Worm (Caenorhabditis elegans) whole organism, midembryonic: Measurements from ENCODE around the gene C27D9.2.

Experiments
- T22C8.4 ChIP-seq: fragments of 200-800 bp; sonication (Bioruptor generic); IDR thresholded peaks from 2 replicates; pipeline ENCODE4 v1.3.6; 2022; ENCODE audit warnings: missing genetic modification characterization, missing compliant biosample characterization
- flt-1 ChIP-seq: fragments of 200-800 bp; sonication (Bioruptor generic); IDR thresholded peaks from 2 replicates; pipeline ENCODE4 v1.3.6; 2022; ENCODE audit warnings: missing genetic modification characterization, missing compliant biosample characterization
- klf-2 ChIP-seq: fragments of 200-800 bp; sonication (Bioruptor generic); conservative IDR thresholded peaks from 2 replicates; pipeline ENCODE4 v1.3.6; 2022; ENCODE audit warnings: missing genetic modification reagents, missing genetic modification characterization, missing compliant biosample characterization
- med-1 ChIP-seq: sonication (generic microtip); optimal IDR thresholded peaks from 2 replicates; lab custom pipeline; 2017; ENCODE audit warnings: missing genetic modification characterization, mild to moderate bottlenecking, missing compliant biosample characterization, antibody characterized with exemption, missing genetic modification reagents; ENCODE audit not compliant: insufficient read depth
- ref-1 ChIP-seq: fragments of 200-800 bp; sonication (Bioruptor generic); conservative IDR thresholded peaks from 2 replicates; pipeline ENCODE4 v1.3.6; 2022; ENCODE audit warnings: missing genetic modification reagents, missing genetic modification characterization, missing compliant biosample characterization
- tab-1 ChIP-seq: fragments of 200-800 bp; sonication (Bioruptor generic); IDR thresholded peaks from 2 replicates; pipeline ENCODE4 v1.3.6; 2022; ENCODE audit warnings: missing genetic modification characterization, missing compliant biosample characterization
- ztf-23 ChIP-seq: fragments of 200-800 bp; sonication (Bioruptor generic); IDR thresholded peaks from 2 replicates; pipeline ENCODE4 v1.3.6; 2022; ENCODE audit warnings: missing genetic modification reagents, missing genetic modification characterization, missing compliant biosample characterization
- ztf-29 ChIP-seq: fragments of 200-800 bp; sonication (Bioruptor generic); IDR thresholded peaks from 2 replicates; pipeline ENCODE4 v1.3.6; 2022; ENCODE audit warnings: missing genetic modification reagents, missing genetic modification characterization, missing compliant biosample characterization

- TF ChIP-seq T22C8.4 (GFP tag; lab: Robert Waterston, UW), result no peak
- TF ChIP-seq ztf-29 (GFP tag; lab: Robert Waterston, UW), result no peak
- no peak for TF ChIP-seq klf-2 (GFP tag; lab: Robert Waterston, UW)
- no peak for TF ChIP-seq ref-1 (GFP tag; lab: Robert Waterston, UW)
- TF ChIP-seq flt-1 (GFP tag; lab: Robert Waterston, UW), result no peak
- no peak for TF ChIP-seq tab-1 (GFP tag; lab: Robert Waterston, UW)
- TF ChIP-seq med-1 (GFP tag; lab: Kevin White, UChicago), result no peak
- TF ChIP-seq ztf-23 (GFP tag; lab: Robert Waterston, UW), result no peak
Observed at ce11 chrII:4747063-4747462, 9.6 kb downstream of the C27D9.2 start.
